Worm (Caenorhabditis elegans) whole organism, L2 larva: ENCODE data around the gene ZK355.2.

Experiments
- ama-1 ChIP-seq: fragments of 150-350 bp; optimal IDR thresholded peaks from 2 replicates; lab custom pipeline; 2018; ENCODE audit warnings: inconsistent platforms
- lin-39 ChIP-seq: fragments of 150-350 bp; optimal IDR thresholded peaks from 2 replicates; lab custom pipeline; 2014; ENCODE audit warnings: missing biosample characterization, missing genetic modification reagents, missing genetic modification characterization
- nhr-11 ChIP-seq: fragments of 150-350 bp; optimal IDR thresholded peaks from 2 replicates; lab custom pipeline; 2014; ENCODE audit warnings: missing biosample characterization, missing genetic modification characterization
- unc-62 ChIP-seq: fragments of 150-350 bp; optimal IDR thresholded peaks from 2 replicates; lab custom pipeline; 2014; ENCODE audit warnings: missing biosample characterization, missing genetic modification reagents, missing genetic modification characterization
- zag-1 ChIP-seq: fragments of 150-350 bp; optimal IDR thresholded peaks from 2 replicates; lab custom pipeline; 2014; ENCODE audit warnings: missing biosample characterization, missing genetic modification characterization
- ztf-11 ChIP-seq: sonication (generic microtip); optimal IDR thresholded peaks from 2 replicates; lab custom pipeline; 2017; ENCODE audit warnings: missing biosample characterization, missing genetic modification characterization

DNA sequence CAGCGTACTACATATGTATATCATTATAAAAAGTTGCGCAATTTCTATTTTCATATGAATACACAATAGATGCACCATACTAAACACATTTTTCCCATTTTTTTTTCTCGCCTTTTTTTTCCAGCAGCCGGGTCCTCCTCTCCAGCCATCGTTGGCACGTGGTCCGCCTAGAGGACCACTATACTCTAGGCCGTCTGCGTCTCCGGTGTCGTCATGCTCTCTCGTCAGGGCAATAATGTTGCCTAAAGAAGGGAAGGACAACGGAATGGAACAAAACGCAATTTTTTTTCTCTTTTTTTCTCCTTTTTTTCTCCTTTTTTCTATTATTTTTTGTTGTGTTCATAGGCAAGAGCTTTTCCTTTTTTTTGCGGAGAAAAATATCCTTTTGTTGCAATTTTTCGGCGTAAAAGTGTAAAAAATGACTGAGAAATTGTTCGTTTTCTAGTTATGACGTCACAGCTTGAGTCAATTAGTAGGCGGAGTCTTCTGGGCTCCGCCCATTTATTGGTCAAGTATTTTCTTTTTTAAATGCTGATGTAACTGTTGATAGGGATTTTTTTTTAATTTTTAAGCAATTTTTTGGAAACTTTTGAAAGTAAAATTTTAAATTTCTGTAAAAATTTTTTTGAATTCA, 38.9 kb downstream of the ZK355.2 start:
- TF ChIP-seq nhr-11 (tag; lab: Kevin White, UChicago) (no peak), lin-39 (tag; lab: Kevin White, UChicago) (no peak), zag-1 (tag; lab: Kevin White, UChicago) (peak; percentile 81), ama-1 (no peak), ztf-11 (no peak), unc-62 (GFP tag; lab: Kevin White, UChicago) (no peak)
